Worm (Caenorhabditis elegans) whole organism, midembryonic: ENCODE measurements around the gene pacs-1.

Experiments used
- T22C8.4 ChIP-seq: fragments of 200-800 bp; sonication (Bioruptor generic); IDR thresholded peaks from 2 replicates; pipeline ENCODE4 v1.3.6; 2022; ENCODE audit warnings: missing genetic modification characterization, missing compliant biosample characterization
- cog-1 ChIP-seq: sonication (generic microtip); optimal IDR thresholded peaks from 2 replicates; lab custom pipeline; 2016; ENCODE audit warnings: missing genetic modification characterization, missing compliant biosample characterization
- flt-1 ChIP-seq: fragments of 200-800 bp; sonication (Bioruptor generic); IDR thresholded peaks from 2 replicates; pipeline ENCODE4 v1.3.6; 2022; ENCODE audit warnings: missing genetic modification characterization, missing compliant biosample characterization
- med-1 ChIP-seq: sonication (generic microtip); optimal IDR thresholded peaks from 2 replicates; lab custom pipeline; 2017; ENCODE audit warnings: missing genetic modification characterization, mild to moderate bottlenecking, missing compliant biosample characterization, antibody characterized with exemption, missing genetic modification reagents; ENCODE audit not compliant: insufficient read depth
- ref-1 ChIP-seq: fragments of 200-800 bp; sonication (Bioruptor generic); conservative IDR thresholded peaks from 2 replicates; pipeline ENCODE4 v1.3.6; 2022; ENCODE audit warnings: missing genetic modification reagents, missing genetic modification characterization, missing compliant biosample characterization
- ztf-23 ChIP-seq: fragments of 200-800 bp; sonication (Bioruptor generic); IDR thresholded peaks from 2 replicates; pipeline ENCODE4 v1.3.6; 2022; ENCODE audit warnings: missing genetic modification reagents, missing genetic modification characterization, missing compliant biosample characterization
- ztf-29 ChIP-seq: fragments of 200-800 bp; sonication (Bioruptor generic); IDR thresholded peaks from 2 replicates; pipeline ENCODE4 v1.3.6; 2022; ENCODE audit warnings: missing genetic modification reagents, missing genetic modification characterization, missing compliant biosample characterization

ce11 chrV:9232296-9232695 lies 15.2 kb upstream of the pacs-1 start, which contains the start of gene F07C3.3:
- TF ChIP-seq cog-1 (tag; lab: Kevin White, UChicago) (no peak), flt-1 (no peak), med-1 (GFP tag; lab: Kevin White, UChicago) (no peak), ref-1 (GFP tag; lab: Robert Waterston, UW) (no peak), ztf-29 (GFP tag; lab: Robert Waterston, UW) (no peak), T22C8.4 (GFP tag; lab: Robert Waterston, UW) (no peak), ztf-23 (GFP tag; lab: Robert Waterston, UW) (no peak)
